Fruit fly (Drosophila melanogaster) whole organism, larva: ENCODE measurements around the gene CG46339.
A peak's percentile ranks its signal among the peaks of the same experiment; 100 is the strongest.

Source experiments
- noc ChIP-seq: fragments of 200-800 bp; sonication (Bioruptor generic); optimal IDR thresholded peaks from 3 replicates; lab custom pipeline; 2019; ENCODE audit warnings: missing biosample characterization, mild to moderate bottlenecking, missing genetic modification characterization, moderate library complexity

Gene CG46339

DNA sequence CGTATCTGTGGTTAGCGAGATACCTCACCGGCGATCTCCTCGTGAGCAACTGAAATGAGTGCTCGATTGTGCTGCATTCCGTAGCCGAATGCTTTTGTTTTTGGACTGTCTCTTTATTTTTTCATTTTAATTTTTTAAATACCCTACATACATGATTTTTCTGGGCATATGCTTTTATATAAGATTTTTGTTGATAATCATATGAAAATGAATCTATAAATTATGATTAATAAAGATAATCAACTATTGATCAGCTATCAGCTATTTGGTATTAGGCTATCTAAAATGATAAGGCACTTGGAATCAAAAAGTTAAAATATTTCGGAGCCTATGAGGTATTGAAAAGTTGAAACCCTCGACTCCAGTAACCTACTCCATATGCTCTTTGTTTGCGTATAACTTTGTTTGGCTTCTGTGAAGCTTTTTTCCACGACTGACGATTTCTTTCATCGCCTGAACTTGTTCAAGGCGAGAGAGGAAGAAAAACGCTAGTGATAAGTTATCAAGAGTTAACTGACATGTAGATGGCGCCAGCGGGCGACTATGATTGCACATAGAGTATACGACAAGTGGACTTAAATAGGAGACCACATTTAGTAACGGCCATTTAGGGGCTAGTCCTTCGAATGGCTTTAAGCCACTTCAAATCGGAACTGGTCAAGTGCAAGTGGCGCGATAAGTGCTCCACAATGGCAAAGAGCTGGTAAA, 74.4 kb downstream of the CG46339 start, which contains the start of gene CG31076:
Gene CG31076, minus strand, starts transcription at position 51 of the 708 bp plus-strand sequence.
- peak; percentile 76 for TF ChIP-seq noc (tag; lab: Kevin White, UChicago)

DNA sequence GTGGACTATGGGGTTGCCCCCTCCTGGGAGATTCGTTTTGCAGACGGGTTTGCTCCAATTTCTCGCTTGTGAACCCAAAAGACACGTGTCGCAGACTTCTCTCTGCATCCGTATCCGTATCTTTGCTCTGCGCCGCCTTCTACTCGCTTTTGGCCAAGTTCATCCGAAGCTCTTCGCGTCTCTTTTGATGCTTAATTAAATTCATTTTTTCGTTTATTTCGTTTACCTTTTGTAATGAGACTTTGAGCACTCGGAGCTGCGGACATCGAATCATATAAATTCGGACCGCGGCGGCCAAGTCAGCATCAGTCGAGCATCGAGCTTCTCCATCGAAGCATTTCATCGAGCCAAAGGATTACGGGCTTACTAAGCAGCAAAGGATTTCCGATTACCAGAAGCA, 79.0 kb downstream of the CG46339 start, which contains the start of gene TwdlC:
Gene TwdlC, plus strand, starts transcription at position 301 of the 400 bp plus-strand sequence.
- no peak for TF ChIP-seq noc (tag; lab: Kevin White, UChicago)
